Fruit fly (Drosophila melanogaster) whole organism, embryonic: ENCODE results near the gene CG6028.

Experiments
- Ada2b ChIP-seq: fragments of 200-800 bp; sonication (Bioruptor generic); IDR thresholded peaks from 2 replicates; pipeline ENCODE4 v1.3.6; 2022; ENCODE audit warnings: missing biosample characterization, missing genetic modification characterization
- Antp ChIP-seq: fragments of 200-800 bp; sonication (Bioruptor generic); optimal IDR thresholded peaks from 3 replicates; lab custom pipeline; 2016; ENCODE audit warnings: missing biosample characterization, missing genetic modification characterization
- B-H2 ChIP-seq: fragments of 200-800 bp; sonication (Bioruptor generic); optimal IDR thresholded peaks from 2 replicates; lab custom pipeline; 2018; ENCODE audit warnings: missing biosample characterization, mild to moderate bottlenecking, missing genetic modification characterization
- BEAF-32 ChIP-seq: fragments of 200-800 bp; sonication (Bioruptor generic); optimal IDR thresholded peaks from 3 replicates; lab custom pipeline; 2017; ENCODE audit warnings: missing biosample characterization, missing genetic modification characterization, mild to moderate bottlenecking, moderate library complexity, missing genetic modification reagents
- Blimp-1 ChIP-seq: fragments of 200-800 bp; sonication (Bioruptor generic); optimal IDR thresholded peaks from 3 replicates; lab custom pipeline; 2018; ENCODE audit warnings: missing biosample characterization, missing genetic modification characterization, mild to moderate bottlenecking, moderate library complexity, missing genetic modification reagents
- CG10366 ChIP-seq: fragments of 200-800 bp; sonication (Bioruptor generic); IDR thresholded peaks from 2 replicates; pipeline ENCODE4 v1.3.6; 2022; ENCODE audit warnings: missing biosample characterization, missing genetic modification characterization
- CG12155 ChIP-seq: fragments of 200-800 bp; sonication (Bioruptor generic); optimal IDR thresholded peaks from 3 replicates; lab custom pipeline; 2016; ENCODE audit warnings: missing biosample characterization, missing genetic modification characterization
- CG1233 ChIP-seq: fragments of 200-800 bp; sonication (Bioruptor generic); optimal IDR thresholded peaks from 4 replicates; lab custom pipeline; 2018; ENCODE audit warnings: missing biosample characterization, mild to moderate bottlenecking, missing genetic modification characterization
- CG13424 ChIP-seq: fragments of 200-800 bp; sonication (Bioruptor generic); optimal IDR thresholded peaks from 2 replicates; lab custom pipeline; 2019; ENCODE audit warnings: missing biosample characterization, mild to moderate bottlenecking, missing genetic modification characterization, moderate library complexity
- CG14710 ChIP-seq: fragments of 200-800 bp; sonication (Bioruptor generic); optimal IDR thresholded peaks from 3 replicates; lab custom pipeline; 2019; ENCODE audit warnings: missing biosample characterization, mild to moderate bottlenecking, missing genetic modification characterization, moderate library complexity
- CG17328 ChIP-seq: fragments of 200-800 bp; sonication (Bioruptor generic); IDR thresholded peaks from 2 replicates; pipeline ENCODE4 v1.3.6; 2022; ENCODE audit warnings: missing biosample characterization, missing genetic modification characterization
- CG17829 ChIP-seq: fragments of 200-800 bp; optimal IDR thresholded peaks from 2 replicates; lab custom pipeline; 2019; ENCODE audit warnings: missing biosample characterization, mild to moderate bottlenecking, missing genetic modification characterization, moderate library complexity
- CG18262 ChIP-seq: fragments of 200-800 bp; optimal IDR thresholded peaks from 3 replicates; lab custom pipeline; 2019; ENCODE audit warnings: missing biosample characterization, mild to moderate bottlenecking, missing genetic modification characterization, moderate library complexity
- CG2712 ChIP-seq: fragments of 200-800 bp; optimal IDR thresholded peaks from 3 replicates; lab custom pipeline; 2019; ENCODE audit warnings: missing biosample characterization, mild to moderate bottlenecking, missing genetic modification characterization, moderate library complexity
- CG32772 ChIP-seq: fragments of 200-800 bp; sonication (Bioruptor generic); IDR thresholded peaks from 2 replicates; pipeline ENCODE4 v1.3.6; 2022; ENCODE audit warnings: missing biosample characterization, missing genetic modification characterization
- CG34422 ChIP-seq: fragments of 200-800 bp; sonication (Bioruptor generic); IDR thresholded peaks from 3 replicates; pipeline ENCODE4 v1.3.6; 2022; ENCODE audit warnings: missing biosample characterization, missing genetic modification characterization
- CG3847 ChIP-seq: fragments of 200-800 bp; sonication (Bioruptor generic); IDR thresholded peaks from 2 replicates; pipeline ENCODE4 v1.3.6; 2022; ENCODE audit warnings: missing biosample characterization, missing genetic modification characterization
- CG6791 ChIP-seq: fragments of 200-800 bp; sonication (Bioruptor generic); IDR thresholded peaks from 3 replicates; pipeline ENCODE4 v1.3.6; 2022; ENCODE audit warnings: missing biosample characterization, missing genetic modification characterization; ENCODE audit not compliant: partially characterized antibody
- CG7839 ChIP-seq: fragments of 200-800 bp; sonication (Bioruptor generic); optimal IDR thresholded peaks from 3 replicates; lab custom pipeline; 2018; ENCODE audit warnings: missing biosample characterization, mild to moderate bottlenecking, missing genetic modification characterization, moderate library complexity
- CG9932 ChIP-seq: fragments of 200-800 bp; sonication (Bioruptor generic); IDR thresholded peaks from 2 replicates; pipeline ENCODE4 v1.3.6; 2022; ENCODE audit warnings: missing biosample characterization, missing genetic modification characterization
- Dip3 ChIP-seq: fragments of 200-800 bp; sonication (Bioruptor generic); optimal IDR thresholded peaks from 3 replicates; lab custom pipeline; 2016; ENCODE audit warnings: missing biosample characterization, missing genetic modification characterization
- Drgx ChIP-seq: fragments of 200-800 bp; sonication (Bioruptor generic); IDR thresholded peaks from 2 replicates; pipeline ENCODE4 v1.3.6; 2022; ENCODE audit warnings: missing biosample characterization, missing genetic modification characterization
- E2f2 ChIP-seq: fragments of 200-800 bp; sonication (Bioruptor generic); IDR thresholded peaks from 2 replicates; pipeline ENCODE4 v1.3.6; 2022; ENCODE audit warnings: missing biosample characterization, missing genetic modification characterization
- Ets65A ChIP-seq: fragments of 200-800 bp; sonication (Bioruptor generic); peaks from one replicate; lab custom pipeline; 2016; ENCODE audit warnings: missing biosample characterization, missing genetic modification characterization
- H2.0 ChIP-seq: fragments of 200-800 bp; sonication (Bioruptor generic); IDR thresholded peaks from 2 replicates; pipeline ENCODE4 v1.3.6; 2022; ENCODE audit warnings: missing biosample characterization, missing genetic modification characterization
- Hey ChIP-seq: fragments of 200-800 bp; sonication (Bioruptor generic); optimal IDR thresholded peaks from 3 replicates; lab custom pipeline; 2018; ENCODE audit warnings: missing biosample characterization, mild to moderate bottlenecking, missing genetic modification characterization
- MBD-R2 ChIP-seq: fragments of 200-800 bp; sonication (Bioruptor generic); IDR thresholded peaks from 2 replicates; pipeline ENCODE4 v1.3.6; 2022; ENCODE audit warnings: missing biosample characterization, missing genetic modification characterization
- Med ChIP-seq: fragments of 200-800 bp; sonication (Bioruptor generic); peaks from one replicate; lab custom pipeline; 2016; ENCODE audit warnings: missing biosample characterization, missing genetic modification characterization, mild to moderate bottlenecking, inconsistent platforms, moderate library complexity
- NC2α ChIP-seq: fragments of 200-800 bp; sonication (Bioruptor generic); optimal IDR thresholded peaks from 2 replicates; lab custom pipeline; 2016; ENCODE audit warnings: missing biosample characterization, missing genetic modification characterization
- NK7.1 ChIP-seq: fragments of 200-800 bp; sonication (Bioruptor generic); optimal IDR thresholded peaks from 3 replicates; lab custom pipeline; 2016; ENCODE audit warnings: missing biosample characterization, missing genetic modification characterization
- NfI ChIP-seq: fragments of 200-800 bp; sonication (Bioruptor generic); optimal IDR thresholded peaks from 3 replicates; lab custom pipeline; 2018; ENCODE audit warnings: missing biosample characterization, mild to moderate bottlenecking, missing genetic modification characterization, moderate library complexity
- Pdp1 ChIP-seq, 2 experiments: fragments of 200-800 bp; sonication (Bioruptor generic); optimal IDR thresholded peaks; 3 replicates each; lab custom pipeline; 2016; ENCODE audit warnings: missing biosample characterization in 2 of 2, missing genetic modification characterization in 2 of 2, mild to moderate bottlenecking in 1 of 2, moderate library complexity in 1 of 2
- Rfx ChIP-seq: fragments of 200-800 bp; sonication (Bioruptor generic); IDR thresholded peaks from 2 replicates; pipeline ENCODE4 v1.3.6; 2022; ENCODE audit warnings: missing biosample characterization, missing genetic modification characterization
- Side ChIP-seq: fragments of 200-800 bp; sonication (Bioruptor generic); optimal IDR thresholded peaks from 2 replicates; lab custom pipeline; 2016; ENCODE audit warnings: missing biosample characterization, missing genetic modification characterization
- TFAM ChIP-seq: fragments of 200-800 bp; sonication (Bioruptor generic); optimal IDR thresholded peaks from 2 replicates; lab custom pipeline; 2017; ENCODE audit warnings: missing biosample characterization, missing genetic modification characterization, inconsistent platforms
- amos ChIP-seq: fragments of 200-800 bp; sonication (Bioruptor generic); IDR thresholded peaks from 2 replicates; pipeline ENCODE4 v1.3.6; 2022; ENCODE audit warnings: missing biosample characterization, missing genetic modification characterization; ENCODE audit not compliant: partially characterized antibody
- bsh ChIP-seq, 2 experiments: fragments of 200-800 bp; sonication (Bioruptor generic); optimal IDR thresholded peaks; 2 replicates each; lab custom pipeline; 2017 to 2018; ENCODE audit warnings: mild to moderate bottlenecking in 2 of 2, missing biosample characterization in 2 of 2, missing genetic modification characterization in 2 of 2, moderate library complexity in 1 of 2
- chm ChIP-seq: fragments of 200-800 bp; sonication (Bioruptor generic); IDR thresholded peaks from 2 replicates; pipeline ENCODE4 v1.3.6; 2022; ENCODE audit warnings: missing biosample characterization, missing genetic modification characterization
- dm ChIP-seq: fragments of 200-800 bp; sonication (Bioruptor generic); optimal IDR thresholded peaks from 3 replicates; lab custom pipeline; 2016; ENCODE audit warnings: missing biosample characterization, missing genetic modification characterization
- dysf ChIP-seq: fragments of 200-800 bp; sonication (Bioruptor generic); IDR thresholded peaks from 3 replicates; pipeline ENCODE4 v1.3.6; 2022; ENCODE audit warnings: missing biosample characterization, missing genetic modification characterization
- fu2 ChIP-seq: fragments of 200-800 bp; sonication (Bioruptor generic); optimal IDR thresholded peaks from 2 replicates; lab custom pipeline; 2016; ENCODE audit warnings: missing biosample characterization, missing genetic modification characterization
- kni ChIP-seq: fragments of 200-800 bp; sonication (Bioruptor generic); optimal IDR thresholded peaks from 3 replicates; lab custom pipeline; 2017; ENCODE audit warnings: mild to moderate bottlenecking, missing biosample characterization, missing genetic modification reagents, missing genetic modification characterization
- pfk ChIP-seq: fragments of 200-800 bp; sonication (Bioruptor generic); optimal IDR thresholded peaks from 2 replicates; lab custom pipeline; 2018; ENCODE audit warnings: missing biosample characterization, mild to moderate bottlenecking, missing genetic modification characterization, moderate library complexity
- pros ChIP-seq: fragments of 200-800 bp; sonication (Bioruptor generic); optimal IDR thresholded peaks from 3 replicates; lab custom pipeline; 2019; ENCODE audit warnings: missing biosample characterization, mild to moderate bottlenecking, missing genetic modification characterization, moderate library complexity
- pum ChIP-seq: fragments of 200-800 bp; sonication (Bioruptor generic); optimal IDR thresholded peaks from 2 replicates; lab custom pipeline; 2016; ENCODE audit warnings: missing biosample characterization, missing genetic modification characterization
- row ChIP-seq: fragments of 200-800 bp; sonication (Bioruptor generic); IDR thresholded peaks from 3 replicates; pipeline ENCODE4 v1.3.6; 2022; ENCODE audit warnings: missing biosample characterization, missing genetic modification characterization
- toy ChIP-seq: fragments of 200-800 bp; sonication (Bioruptor generic); IDR thresholded peaks from 2 replicates; pipeline ENCODE4 v1.3.6; 2022; ENCODE audit warnings: missing biosample characterization, missing genetic modification characterization
- trem ChIP-seq: fragments of 200-800 bp; optimal IDR thresholded peaks from 3 replicates; lab custom pipeline; 2019; ENCODE audit warnings: missing biosample characterization, mild to moderate bottlenecking, missing genetic modification characterization, moderate library complexity
- trh ChIP-seq: fragments of 200-800 bp; sonication (Bioruptor generic); optimal IDR thresholded peaks from 2 replicates; lab custom pipeline; 2016; ENCODE audit warnings: missing biosample characterization, missing genetic modification characterization
- zen ChIP-seq: fragments of 200-800 bp; sonication (Bioruptor generic); optimal IDR thresholded peaks from 3 replicates; lab custom pipeline; 2018; ENCODE audit warnings: missing biosample characterization, mild to moderate bottlenecking, missing genetic modification characterization, moderate library complexity

The CG6028 gene

DNA sequence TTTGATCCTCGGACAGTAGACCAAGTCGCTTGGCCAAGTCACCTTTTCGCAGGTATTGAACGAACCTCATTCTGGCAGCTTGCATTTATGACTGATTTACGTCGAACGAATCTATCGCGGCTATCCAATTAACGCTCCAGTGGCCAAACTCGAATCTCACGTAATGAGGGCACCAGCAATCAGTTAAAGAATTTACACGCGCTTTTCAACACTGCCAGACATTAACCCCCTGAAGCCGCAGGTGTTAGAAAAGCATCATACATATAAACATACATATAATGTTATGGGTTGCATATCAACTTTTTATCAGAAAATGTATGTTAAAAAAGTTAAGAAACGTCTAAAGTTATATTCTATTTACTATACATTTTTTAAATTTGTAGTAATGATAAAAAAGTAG lies at the start of gene CG6028 (continued):
- TF ChIP-seq Drgx (peak; percentile 33; the same call in 1 of the 2 replicates), E2f2 (GFP tag; lab: Robert Waterston, UW) (no peak; the same call in 1 of the 2 replicates), CG34422 (GFP tag; lab: Robert Waterston, UW) (0 out of 3 replicates have a peak, but pooled peaks have one; percentile 24), pfk (no peak), CG17328 (GFP tag; lab: Robert Waterston, UW) (peak; percentile 45; the same call in 1 of the 2 replicates), trh (no peak), fu2 (GFP tag; lab: Kevin White, UChicago) (peak; percentile 3), CG13424 (tag; lab: Kevin White, UChicago) (peak; percentile 22), CG14710 (tag; lab: Kevin White, UChicago) (peak; percentile 9), CG3847 (GFP tag; lab: Robert Waterston, UW) (peak; percentile 39; the same call in 1 of the 2 replicates), B-H2 (GFP tag; lab: Kevin White, UChicago) (peak; percentile 56), CG7839 (tag; lab: Kevin White, UChicago) (peak; percentile 27), CG18262 (tag; lab: Kevin White, UChicago) (peak; percentile 17), CG9932 (GFP tag; lab: Robert Waterston, UW) (peak; percentile 44; the same call in 1 of the 2 replicates), NK7.1 (no peak), CG17829 (tag; lab: Kevin White, UChicago) (no peak), Rfx (GFP tag; lab: Robert Waterston, UW) (peak; percentile 68), Ets65A (GFP tag; lab: Kevin White, UChicago) (peak; percentile 51), CG12155 (peak; percentile 24), Antp (GFP tag; lab: Kevin White, UChicago) (peak; percentile 33), zen (tag; lab: Kevin White, UChicago) (peak; percentile 28), CG32772 (GFP tag; lab: Robert Waterston, UW) (no peak), Pdp1 (GFP tag; optimal IDR thresholded peaks at IDR 0.05; lab: Kevin White, UChicago) (peak in 1 of 2 experiments; percentile 92), MBD-R2 (GFP tag; lab: Robert Waterston, UW) (peak; percentile 78), trem (tag; lab: Kevin White, UChicago) (peak; percentile 2), TFAM (no peak), BEAF-32 (peak; percentile 21), CG1233 (peak; percentile 4), dm (GFP tag; lab: Kevin White, UChicago) (no peak), NfI (GFP tag; lab: Kevin White, UChicago) (peak; percentile 39), CG2712 (tag; lab: Kevin White, UChicago) (peak; percentile 37), Ada2b (GFP tag; lab: Robert Waterston, UW) (0 out of 2 replicates have a peak, but pooled peaks have one; percentile 7), amos (GFP tag; lab: Robert Waterston, UW) (peak; percentile 32; the same call in 1 of the 2 replicates), Dip3 (GFP tag; lab: Kevin White, UChicago) (peak; percentile 5), row (GFP tag; lab: Robert Waterston, UW) (peak; percentile 68), toy (GFP tag; lab: Robert Waterston, UW) (no peak), Med (peak; percentile 89), bsh (GFP tag; optimal IDR thresholded peaks at IDR 0.05; lab: Kevin White, UChicago) (peak in 1 of 2 experiments; percentile 17), NC2α (GFP tag; lab: Kevin White, UChicago) (no peak), H2.0 (GFP tag; lab: Robert Waterston, UW) (0 out of 2 replicates have a peak, but pooled peaks have one; percentile 34), Hey (no peak), Side (GFP tag; lab: Kevin White, UChicago) (peak; percentile 10), CG6791 (GFP tag; lab: Robert Waterston, UW) (0 out of 3 replicates have a peak, but pooled peaks have one; percentile 48), pros (GFP tag; lab: Kevin White, UChicago) (no peak), pum (GFP tag; lab: Kevin White, UChicago) (no peak), dysf (GFP tag; lab: Robert Waterston, UW) (no peak), chm (peak; percentile 68), CG10366 (GFP tag; lab: Robert Waterston, UW) (no peak), kni (GFP tag; lab: Kevin White, UChicago) (peak; percentile 26), Blimp-1 (GFP tag; lab: Kevin White, UChicago) (no peak)
